Worm (Caenorhabditis elegans): ENCODE results near the gene Y75B7AR.1.

DNA sequence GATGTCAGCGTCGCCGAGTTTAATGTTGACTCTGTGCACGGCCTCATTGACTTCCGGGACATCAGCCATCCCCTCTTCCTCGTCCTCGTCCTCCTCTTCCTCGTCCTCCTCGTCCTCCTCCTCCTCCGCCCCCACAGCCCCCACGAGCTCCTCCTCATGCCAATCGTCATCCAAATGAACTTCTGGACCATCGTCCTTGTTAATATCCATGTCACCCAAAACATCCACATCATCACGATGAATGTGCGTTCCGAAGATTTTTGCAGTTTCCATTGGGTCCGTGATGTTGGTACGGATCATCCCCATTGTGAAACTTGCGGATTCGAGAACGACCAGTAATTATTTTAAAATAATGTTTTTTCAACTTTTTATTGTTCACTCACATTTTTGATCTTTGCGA lies 41.6 kb upstream of the Y75B7AR.1 start:
- TF ChIP-seq pax-3 (tag; optimal IDR thresholded peaks at IDR 0.05) (no peak), sptf-1 (tag; optimal IDR thresholded peaks at IDR 0.05) (no peak)
